Worm (Caenorhabditis elegans): ENCODE data around the gene F47G3.3.

ce11 chrX:2385453-2385852, 9.7 kb downstream of the F47G3.3 start, which contains the start of gene F47G3.1:
- TF ChIP-seq lin-13 (GFP tag; optimal IDR thresholded peaks at IDR 0.05) = no peak
- TF ChIP-seq ama-1 (optimal IDR thresholded peaks at IDR 0.05) = no peak
- no peak for TF ChIP-seq snpc-4 (tag; optimal IDR thresholded peaks at IDR 0.05)
- no peak for TF ChIP-seq pha-4 (GFP tag; IDR thresholded peaks at IDR 0.05)
- no peak for TF ChIP-seq pha-4 (tag; optimal IDR thresholded peaks at IDR 0.05)
- TF ChIP-seq mdl-1 (tag; optimal IDR thresholded peaks at IDR 0.05) = no peak
- TF ChIP-seq ceh-62 (tag; optimal IDR thresholded peaks at IDR 0.05) = no peak
- TF ChIP-seq mdt-29 (GFP tag; IDR thresholded peaks at IDR 0.05) = no peak
